Worm (Caenorhabditis elegans) whole organism, midembryonic: ENCODE measurements around the gene Y37D8A.2.

Experiments used
- T22C8.4 ChIP-seq: fragments of 200-800 bp; sonication (Bioruptor generic); IDR thresholded peaks from 2 replicates; pipeline ENCODE4 v1.3.6; 2022; ENCODE audit warnings: missing genetic modification characterization, missing compliant biosample characterization
- med-1 ChIP-seq: sonication (generic microtip); optimal IDR thresholded peaks from 2 replicates; lab custom pipeline; 2017; ENCODE audit warnings: missing genetic modification characterization, mild to moderate bottlenecking, missing compliant biosample characterization, antibody characterized with exemption, missing genetic modification reagents; ENCODE audit not compliant: insufficient read depth
- ref-1 ChIP-seq: fragments of 200-800 bp; sonication (Bioruptor generic); conservative IDR thresholded peaks from 2 replicates; pipeline ENCODE4 v1.3.6; 2022; ENCODE audit warnings: missing genetic modification reagents, missing genetic modification characterization, missing compliant biosample characterization
- ztf-23 ChIP-seq: fragments of 200-800 bp; sonication (Bioruptor generic); IDR thresholded peaks from 2 replicates; pipeline ENCODE4 v1.3.6; 2022; ENCODE audit warnings: missing genetic modification reagents, missing genetic modification characterization, missing compliant biosample characterization
- ztf-29 ChIP-seq: fragments of 200-800 bp; sonication (Bioruptor generic); IDR thresholded peaks from 2 replicates; pipeline ENCODE4 v1.3.6; 2022; ENCODE audit warnings: missing genetic modification reagents, missing genetic modification characterization, missing compliant biosample characterization

DNA sequence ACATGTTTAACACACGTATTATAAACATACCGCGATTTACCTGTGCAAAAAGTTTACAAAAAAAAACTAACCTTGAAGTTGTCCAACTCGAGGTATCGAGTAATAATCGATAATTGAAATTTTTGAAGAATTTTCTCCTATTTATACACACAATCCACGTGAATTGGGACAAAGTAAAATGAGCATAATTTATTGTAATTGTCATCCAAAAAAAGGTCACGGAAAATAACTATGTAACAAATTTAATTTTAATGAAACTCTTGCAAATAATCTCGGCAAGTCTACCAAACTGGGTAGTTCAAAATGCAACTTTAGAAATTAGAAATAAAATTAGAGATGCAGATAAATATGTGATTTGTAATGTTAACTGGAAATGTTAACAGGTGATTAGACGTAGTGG, 35.4 kb downstream of the Y37D8A.2 start, which contains the start of gene Y37D8A.5:
- no peak for TF ChIP-seq med-1
- TF ChIP-seq ztf-29 (GFP tag; lab: Robert Waterston, UW), result no peak
- no peak for TF ChIP-seq T22C8.4 (GFP tag; lab: Robert Waterston, UW)
- no peak for TF ChIP-seq ref-1
- no peak for TF ChIP-seq ztf-23 (GFP tag; lab: Robert Waterston, UW)
